Fruit fly (Drosophila melanogaster) whole organism, embryonic: ENCODE results near the gene Spt20.

ENCODE experiments used
- Abd-B ChIP-seq: fragments of 200-800 bp; sonication (Bioruptor generic); optimal IDR thresholded peaks from 2 replicates; lab custom pipeline; 2018; ENCODE audit warnings: missing biosample characterization, mild to moderate bottlenecking, missing genetic modification characterization, moderate library complexity
- B-H2 ChIP-seq: fragments of 200-800 bp; sonication (Bioruptor generic); optimal IDR thresholded peaks from 2 replicates; lab custom pipeline; 2018; ENCODE audit warnings: missing biosample characterization, mild to moderate bottlenecking, missing genetic modification characterization
- CG1024 ChIP-seq: fragments of 200-800 bp; sonication (Bioruptor generic); IDR thresholded peaks from 2 replicates; pipeline ENCODE4 v1.3.6; 2022; ENCODE audit warnings: missing biosample characterization, missing genetic modification characterization
- CG14860 ChIP-seq: fragments of 200-800 bp; sonication (Bioruptor generic); IDR thresholded peaks from 3 replicates; pipeline ENCODE4 v1.3.6; 2022; ENCODE audit warnings: missing biosample characterization, missing genetic modification characterization; ENCODE audit not compliant: partially characterized antibody
- CG1792 ChIP-seq: fragments of 200-800 bp; sonication (Bioruptor generic); optimal IDR thresholded peaks from 2 replicates; lab custom pipeline; 2016; ENCODE audit warnings: missing biosample characterization, missing genetic modification characterization
- CG34376 ChIP-seq: fragments of 200-800 bp; sonication (Bioruptor generic); optimal IDR thresholded peaks from 2 replicates; lab custom pipeline; 2018; ENCODE audit warnings: missing biosample characterization, mild to moderate bottlenecking, missing genetic modification characterization
- CG3726 ChIP-seq: fragments of 200-800 bp; sonication (Bioruptor generic); IDR thresholded peaks from 3 replicates; pipeline ENCODE4, ENCODE4 v1.3.6; 2022; ENCODE audit warnings: missing biosample characterization, missing genetic modification characterization
- CG42726 ChIP-seq: fragments of 200-800 bp; sonication (Bioruptor generic); IDR thresholded peaks from 2 replicates; pipeline ENCODE4 v1.3.6; 2022; ENCODE audit warnings: missing biosample characterization, missing genetic modification characterization; ENCODE audit not compliant: partially characterized antibody
- CG4328 ChIP-seq: fragments of 200-800 bp; sonication (Bioruptor generic); optimal IDR thresholded peaks from 3 replicates; lab custom pipeline; 2017; ENCODE audit warnings: missing biosample characterization, missing genetic modification reagents, missing genetic modification characterization
- CG6254 ChIP-seq: fragments of 200-800 bp; sonication (Bioruptor generic); optimal IDR thresholded peaks from 3 replicates; lab custom pipeline; 2017; ENCODE audit warnings: mild to moderate bottlenecking, missing biosample characterization, missing genetic modification reagents, missing genetic modification characterization
- CG6791 ChIP-seq: fragments of 200-800 bp; sonication (Bioruptor generic); IDR thresholded peaks from 3 replicates; pipeline ENCODE4 v1.3.6; 2022; ENCODE audit warnings: missing biosample characterization, missing genetic modification characterization; ENCODE audit not compliant: partially characterized antibody
- CG8359 ChIP-seq: fragments of 200-800 bp; sonication (Bioruptor generic); optimal IDR thresholded peaks from 2 replicates; lab custom pipeline; 2017; ENCODE audit warnings: missing biosample characterization, mild to moderate bottlenecking, missing genetic modification characterization, borderline replicate concordance
- CG9797 ChIP-seq: fragments of 200-800 bp; sonication (Bioruptor generic); optimal IDR thresholded peaks from 3 replicates; lab custom pipeline; 2018; ENCODE audit warnings: missing biosample characterization, mild to moderate bottlenecking, missing genetic modification characterization
- CHES-1-like ChIP-seq: fragments of 200-800 bp; sonication (Bioruptor generic); optimal IDR thresholded peaks from 2 replicates; lab custom pipeline; 2016; ENCODE audit warnings: missing biosample characterization, missing genetic modification characterization
- Doc2 ChIP-seq: fragments of 200-800 bp; sonication (Bioruptor generic); IDR thresholded peaks from 2 replicates; pipeline ENCODE4 v1.3.6; 2022; ENCODE audit warnings: missing biosample characterization, missing genetic modification characterization
- Drgx ChIP-seq: fragments of 200-800 bp; sonication (Bioruptor generic); IDR thresholded peaks from 2 replicates; pipeline ENCODE4 v1.3.6; 2022; ENCODE audit warnings: missing biosample characterization, missing genetic modification characterization
- E2f1 ChIP-seq: fragments of 200-800 bp; sonication (Bioruptor generic); IDR thresholded peaks from 2 replicates; pipeline ENCODE4 v1.3.6; 2022; ENCODE audit warnings: missing biosample characterization, missing genetic modification characterization
- Fer1 ChIP-seq: fragments of 200-800 bp; sonication (Bioruptor generic); optimal IDR thresholded peaks from 2 replicates; lab custom pipeline; 2017; ENCODE audit warnings: missing biosample characterization, mild to moderate bottlenecking, missing genetic modification characterization
- H2.0 ChIP-seq: fragments of 200-800 bp; sonication (Bioruptor generic); IDR thresholded peaks from 2 replicates; pipeline ENCODE4 v1.3.6; 2022; ENCODE audit warnings: missing biosample characterization, missing genetic modification characterization
- Med ChIP-seq: fragments of 200-800 bp; sonication (Bioruptor generic); peaks from one replicate; lab custom pipeline; 2016; ENCODE audit warnings: missing biosample characterization, missing genetic modification characterization, mild to moderate bottlenecking, inconsistent platforms, moderate library complexity
- NC2α ChIP-seq: fragments of 200-800 bp; sonication (Bioruptor generic); optimal IDR thresholded peaks from 2 replicates; lab custom pipeline; 2016; ENCODE audit warnings: missing biosample characterization, missing genetic modification characterization
- NK7.1 ChIP-seq: fragments of 200-800 bp; sonication (Bioruptor generic); optimal IDR thresholded peaks from 3 replicates; lab custom pipeline; 2016; ENCODE audit warnings: missing biosample characterization, missing genetic modification characterization
- Stat92E ChIP-seq, 3 experiments: fragments of >200 bp in 2 of 3; fragments of 200-800 bp in 1 of 3; sonication (Bioruptor generic) in 1 of 3; optimal IDR thresholded peaks; 2 replicates each; lab custom pipeline; 2017 to 2019; ENCODE audit warnings: missing biosample characterization in 3 of 3, missing genetic modification characterization in 3 of 3, mild to moderate bottlenecking in 1 of 3, moderate library complexity in 1 of 3
- TFAM ChIP-seq: fragments of 200-800 bp; sonication (Bioruptor generic); optimal IDR thresholded peaks from 2 replicates; lab custom pipeline; 2017; ENCODE audit warnings: missing biosample characterization, missing genetic modification characterization, inconsistent platforms
- bigmax ChIP-seq: fragments of 200-800 bp; sonication (Bioruptor generic); optimal IDR thresholded peaks from 2 replicates; lab custom pipeline; 2018; ENCODE audit warnings: missing biosample characterization, mild to moderate bottlenecking, missing genetic modification characterization
- bsh ChIP-seq, 2 experiments: fragments of 200-800 bp; sonication (Bioruptor generic); optimal IDR thresholded peaks; 2 replicates each; lab custom pipeline; 2017 to 2018; ENCODE audit warnings: mild to moderate bottlenecking in 2 of 2, missing biosample characterization in 2 of 2, missing genetic modification characterization in 2 of 2, moderate library complexity in 1 of 2
- chinmo ChIP-seq: fragments of 200-800 bp; sonication (Bioruptor generic); IDR thresholded peaks from 4 replicates; pipeline ENCODE4 v1.3.6; 2022; ENCODE audit warnings: missing biosample characterization, missing genetic modification characterization; ENCODE audit not compliant: partially characterized antibody
- fu2 ChIP-seq: fragments of 200-800 bp; sonication (Bioruptor generic); optimal IDR thresholded peaks from 2 replicates; lab custom pipeline; 2016; ENCODE audit warnings: missing biosample characterization, missing genetic modification characterization
- hb ChIP-seq: fragments of 200-800 bp; sonication (Bioruptor generic); IDR thresholded peaks from 3 replicates; pipeline ENCODE4 v1.3.6; 2022; ENCODE audit warnings: missing biosample characterization, missing genetic modification characterization; ENCODE audit not compliant: partially characterized antibody
- kni ChIP-seq: fragments of 200-800 bp; sonication (Bioruptor generic); optimal IDR thresholded peaks from 3 replicates; lab custom pipeline; 2017; ENCODE audit warnings: mild to moderate bottlenecking, missing biosample characterization, missing genetic modification reagents, missing genetic modification characterization
- mam ChIP-seq: fragments of 200-800 bp; sonication (Bioruptor generic); optimal IDR thresholded peaks from 3 replicates; lab custom pipeline; 2016; ENCODE audit warnings: missing biosample characterization, missing genetic modification characterization
- mirr ChIP-seq: fragments of 200-800 bp; sonication (Bioruptor generic); optimal IDR thresholded peaks from 3 replicates; lab custom pipeline; 2018; ENCODE audit warnings: missing biosample characterization, mild to moderate bottlenecking, missing genetic modification characterization
- mld ChIP-seq: fragments of 200-800 bp; sonication (Bioruptor generic); IDR thresholded peaks from 3 replicates; pipeline ENCODE4 v1.3.6; 2022; ENCODE audit warnings: missing biosample characterization, missing genetic modification characterization; ENCODE audit not compliant: partially characterized antibody
- nom ChIP-seq: fragments of 200-800 bp; sonication (Bioruptor generic); optimal IDR thresholded peaks from 2 replicates; lab custom pipeline; 2017; ENCODE audit warnings: missing biosample characterization, missing genetic modification characterization, mild to moderate bottlenecking, moderate library complexity, missing genetic modification reagents
- pan ChIP-seq, 4 experiments: fragments of >200 bp in 3 of 4; fragments of 200-800 bp in 1 of 4; sonication (Bioruptor generic) in 1 of 4; optimal IDR thresholded peaks in 3 of 4; IDR thresholded peaks in 1 of 4; 2 replicates each; pipeline versions ENCODE4 v1.3.6 to Lab custom; 2017 to 2022; ENCODE audit warnings: missing biosample characterization in 2 of 4, missing genetic modification characterization in 2 of 4, mixed read lengths in 1 of 4
- ro ChIP-seq: fragments of 200-800 bp; sonication (Bioruptor generic); IDR thresholded peaks from 2 replicates; pipeline ENCODE4 v1.3.6; 2022; ENCODE audit warnings: missing biosample characterization, missing genetic modification characterization
- row ChIP-seq: fragments of 200-800 bp; sonication (Bioruptor generic); IDR thresholded peaks from 3 replicates; pipeline ENCODE4 v1.3.6; 2022; ENCODE audit warnings: missing biosample characterization, missing genetic modification characterization
- sens ChIP-seq: fragments of 200-800 bp; sonication (Bioruptor generic); peaks from one replicate; lab custom pipeline; 2016; ENCODE audit warnings: missing biosample characterization, missing genetic modification characterization
- slbo ChIP-seq: fragments of 200-800 bp; sonication (Bioruptor generic); IDR thresholded peaks from 2 replicates; pipeline ENCODE4 v1.3.6; 2022; ENCODE audit warnings: missing biosample characterization, missing genetic modification characterization
- slou ChIP-seq: fragments of 200-800 bp; sonication (Bioruptor generic); optimal IDR thresholded peaks from 3 replicates; lab custom pipeline; 2016; ENCODE audit warnings: missing biosample characterization, missing genetic modification characterization
- stwl ChIP-seq: fragments of 200-800 bp; sonication (Bioruptor generic); optimal IDR thresholded peaks from 3 replicates; lab custom pipeline; 2018; ENCODE audit warnings: missing biosample characterization, mild to moderate bottlenecking, missing genetic modification characterization, moderate library complexity
- sug ChIP-seq: fragments of 200-800 bp; optimal IDR thresholded peaks from 2 replicates; lab custom pipeline; 2019; ENCODE audit warnings: missing biosample characterization, mild to moderate bottlenecking, missing genetic modification characterization, moderate library complexity
- tgo ChIP-seq: fragments of 200-800 bp; sonication (Bioruptor generic); IDR thresholded peaks from 3 replicates; pipeline ENCODE4 v1.3.6; 2022; ENCODE audit warnings: missing biosample characterization, missing genetic modification characterization
- tna ChIP-seq: fragments of 200-800 bp; sonication (Bioruptor generic); IDR thresholded peaks from 2 replicates; pipeline ENCODE4 v1.3.6; 2022; ENCODE audit warnings: missing biosample characterization, missing genetic modification characterization; ENCODE audit not compliant: partially characterized antibody
- wor ChIP-seq: fragments of 200-800 bp; sonication (Bioruptor generic); IDR thresholded peaks from 2 replicates; pipeline ENCODE4 v1.3.6; 2022; ENCODE audit warnings: missing biosample characterization, missing genetic modification characterization
- zf30C ChIP-seq: fragments of 200-800 bp; sonication (Bioruptor generic); optimal IDR thresholded peaks from 3 replicates; lab custom pipeline; 2018; ENCODE audit warnings: missing biosample characterization, mild to moderate bottlenecking, missing genetic modification characterization

Spt20 gene

dm6 chr3L:13499531-13499930 is 3.0 kb upstream of the Spt20 start:
- TF ChIP-seq Fer1 (no peak), sens (GFP tag; lab: Kevin White, UChicago) (peak; percentile 22), wor (GFP tag; lab: Robert Waterston, UW) (no peak), CG8359 (GFP tag; lab: Kevin White, UChicago) (no peak)
- TF ChIP-seq, all 482 proteins: peak for 1

- peak; percentile 81 for TF ChIP-seq zf30C (GFP tag; lab: Kevin White, UChicago)
- no peak for TF ChIP-seq slou (GFP tag; lab: Kevin White, UChicago)
- TF ChIP-seq pan (optimal IDR thresholded peaks at IDR 0.05; lab: Kevin White, UChicago), result no peak
- TF ChIP-seq pan (GFP tag; optimal IDR thresholded peaks at IDR 0.05 in 1 of 2, IDR thresholded peaks at IDR 0.05 in 1 of 2), result no peak
- TF ChIP-seq bigmax (GFP tag; lab: Kevin White, UChicago), result no peak
- TF ChIP-seq fu2 (GFP tag; lab: Kevin White, UChicago), result no peak
- no peak for TF ChIP-seq CG1024 (GFP tag; lab: Robert Waterston, UW)
- no peak for TF ChIP-seq CG3726 (GFP tag; lab: Robert Waterston, UW)
- TF ChIP-seq stwl (tag; lab: Kevin White, UChicago), result no peak
- TF ChIP-seq mld (GFP tag; lab: Robert Waterston, UW), result no peak
- TF ChIP-seq CG34376, result no peak
- no peak for TF ChIP-seq TFAM
- no peak for TF ChIP-seq ro (GFP tag; lab: Robert Waterston, UW)
- TF ChIP-seq Stat92E (GFP tag; optimal IDR thresholded peaks at IDR 0.05; lab: Kevin White, UChicago), result no peak
- TF ChIP-seq CG4328, result no peak
- TF ChIP-seq tna (GFP tag; lab: Robert Waterston, UW), result no peak
- no peak for TF ChIP-seq hb (GFP tag; lab: Robert Waterston, UW)
- no peak for TF ChIP-seq Abd-B
- TF ChIP-seq CHES-1-like (GFP tag; lab: Kevin White, UChicago), result no peak
- peak; percentile 89 for TF ChIP-seq nom (GFP tag; lab: Kevin White, UChicago)
- peak; percentile 66 for TF ChIP-seq Med (GFP tag; lab: Kevin White, UChicago)
- TF ChIP-seq H2.0 (GFP tag; lab: Robert Waterston, UW), result no peak
- TF ChIP-seq CG6254 (GFP tag; lab: Kevin White, UChicago), result no peak
- TF ChIP-seq chinmo, result peak; percentile 60; the same call in 1 of the 4 replicates
- TF ChIP-seq bsh (GFP tag; optimal IDR thresholded peaks at IDR 0.05; lab: Kevin White, UChicago), result peak in 1 of 2 experiments; percentile 48
- 0 out of 2 replicates have a peak, but pooled peaks have one; percentile 35 for TF ChIP-seq slbo (GFP tag; lab: Robert Waterston, UW)
- TF ChIP-seq CG14860 (GFP tag; lab: Robert Waterston, UW), result no peak
- no peak for TF ChIP-seq B-H2
- 0 out of 3 replicates have a peak, but pooled peaks have one; percentile 7 for TF ChIP-seq row (GFP tag; lab: Robert Waterston, UW)
- no peak for TF ChIP-seq mirr (GFP tag; lab: Kevin White, UChicago)
- TF ChIP-seq E2f1 (GFP tag; lab: Robert Waterston, UW), result no peak
- no peak for TF ChIP-seq tgo (GFP tag; lab: Robert Waterston, UW)
- no peak for TF ChIP-seq CG9797 (GFP tag; lab: Kevin White, UChicago)
- no peak for TF ChIP-seq sug
- no peak for TF ChIP-seq NC2α (GFP tag; lab: Kevin White, UChicago)
- TF ChIP-seq kni (GFP tag; lab: Kevin White, UChicago), result peak; percentile 5
- peak; percentile 84 for TF ChIP-seq Drgx (GFP tag; lab: Robert Waterston, UW)
- TF ChIP-seq Doc2, result no peak
- TF ChIP-seq CG42726 (GFP tag; lab: Robert Waterston, UW), result 0 out of 2 replicates have a peak, but pooled peaks have one; percentile 20
- TF ChIP-seq CG6791 (GFP tag; lab: Robert Waterston, UW), result no peak
- no peak for TF ChIP-seq CG1792 (GFP tag; lab: Kevin White, UChicago)
- TF ChIP-seq mam (GFP tag; lab: Kevin White, UChicago), result no peak
- no peak for TF ChIP-seq NK7.1
These were observed 2.4 kb upstream of the Spt20 start for dm6 chr3L:13499932-13500719.
